Worm (Caenorhabditis elegans): ENCODE results near the gene dpy-6.

DNA sequence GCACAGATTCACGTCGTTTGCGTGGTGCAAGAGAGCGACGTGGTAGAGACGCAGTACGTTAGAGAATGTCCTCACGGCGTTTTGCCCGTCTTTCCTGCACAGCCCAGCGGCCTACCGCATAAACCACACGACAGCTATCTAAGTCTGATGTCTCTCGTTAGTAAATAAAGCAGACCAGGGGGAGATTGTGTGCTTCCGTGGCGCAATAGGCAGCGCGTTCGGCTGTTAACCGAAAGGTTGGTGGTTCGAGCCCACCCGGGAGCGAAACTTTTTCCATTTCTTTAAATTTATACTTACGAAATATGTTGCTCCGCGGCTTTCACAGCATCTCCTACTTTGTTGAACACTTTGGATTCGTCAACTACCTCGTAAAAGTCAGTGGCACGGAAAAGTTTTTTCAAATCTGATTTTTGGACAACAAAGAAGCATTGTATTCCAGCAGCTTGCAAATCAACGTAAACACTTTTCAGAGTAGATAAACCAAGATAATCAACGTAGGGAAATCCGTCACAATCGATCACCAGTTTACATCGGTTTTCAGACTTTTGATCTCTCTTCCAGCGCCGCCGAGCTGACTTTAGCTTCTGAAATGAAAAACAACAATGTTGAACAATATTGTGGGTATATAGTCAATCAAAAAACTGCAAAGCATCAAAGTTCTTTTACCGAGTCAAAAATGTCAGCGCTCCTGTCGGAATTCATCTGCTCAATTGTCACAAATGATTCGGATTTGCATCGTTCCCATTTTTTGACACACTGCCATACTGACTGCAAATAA, 50.9 kb downstream of the dpy-6 start:
- TF ChIP-seq ceh-82 (tag; optimal IDR thresholded peaks at IDR 0.05) (no peak), R02D3.7 (tag; optimal IDR thresholded peaks at IDR 0.05) (no peak), ZK546.5 (tag; optimal IDR thresholded peaks at IDR 0.05) (no peak), Y75B8A.6 (GFP tag; IDR thresholded peaks at IDR 0.05) (peak; percentile 97), daf-19 (GFP tag; conservative IDR thresholded peaks at IDR 0.05) (peak; percentile 95), nhr-6 (tag; optimal IDR thresholded peaks at IDR 0.05) (peak; percentile 81), tra-1 (GFP tag; IDR thresholded peaks at IDR 0.05) (peak; percentile 98), nhr-77 (tag; optimal IDR thresholded peaks at IDR 0.05) (peak; percentile 91), lin-13 (GFP tag; optimal IDR thresholded peaks at IDR 0.05) (peak; percentile 81)

All from whole organism, L4 larva.